Worm (Caenorhabditis elegans): ENCODE results near the gene ceh-18.

DNA sequence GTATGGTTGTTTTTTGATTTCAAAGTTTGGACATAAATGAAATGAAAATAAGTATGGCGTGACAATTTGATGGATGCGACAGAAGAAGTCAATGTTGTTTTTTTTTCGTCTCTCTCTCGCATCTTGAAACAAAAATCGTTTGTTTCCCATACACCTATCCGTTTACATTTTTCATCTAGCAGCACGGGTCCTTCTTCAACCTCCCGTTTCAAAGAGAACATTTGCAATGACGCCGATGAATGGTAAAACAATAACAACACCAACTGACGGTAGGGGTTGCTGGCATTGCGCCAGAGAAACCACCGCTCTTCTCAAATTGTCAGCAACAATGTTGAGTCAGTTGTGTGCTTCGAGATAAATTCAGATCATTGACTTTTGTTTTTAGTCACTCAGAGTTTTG is 18.4 kb downstream of the ceh-18 start:
- TF ChIP-seq fos-1 (tag; optimal IDR thresholded peaks at IDR 0.05) (no peak), sea-2 (GFP tag; optimal IDR thresholded peaks at IDR 0.05) (no peak), ZK546.5 (tag; optimal IDR thresholded peaks at IDR 0.05) (no peak), nhr-237 (tag; optimal IDR thresholded peaks at IDR 0.05) (no peak), nhr-67 (tag; optimal IDR thresholded peaks at IDR 0.05) (no peak), nhr-12 (tag; optimal IDR thresholded peaks at IDR 0.05) (no peak), elt-1 (tag; optimal IDR thresholded peaks at IDR 0.05) (no peak), nhr-11 (tag; optimal IDR thresholded peaks at IDR 0.05) (peak; percentile 37)

All from whole organism, L3 larva.